Fruit fly (Drosophila melanogaster): ENCODE measurements around the gene Ipk2.

The Ipk2 gene

dm6 chr2L:559770-560567, 14.1 kb downstream of the Ipk2 start, which contains the start of gene rempA (continued):
- TF ChIP-seq Hr78 (GFP tag; optimal IDR thresholded peaks at IDR 0.05): peak in 1 of 2 experiments; percentile 83
- no peak for TF ChIP-seq zfh2 (GFP tag; optimal IDR thresholded peaks at IDR 0.05)
- peak; percentile 49 for TF ChIP-seq ato (GFP tag; IDR thresholded peaks at IDR 0.05; ENCODE audit: partially characterized antibody)
- TF ChIP-seq amos (GFP tag; IDR thresholded peaks at IDR 0.05; ENCODE audit: partially characterized antibody): peak; percentile 69
- peak; percentile 82 for TF ChIP-seq CG13287 (GFP tag; IDR thresholded peaks at IDR 0.05; ENCODE audit: partially characterized antibody)
- TF ChIP-seq CG4328 (GFP tag; optimal IDR thresholded peaks at IDR 0.05): no peak
- TF ChIP-seq Fer1 (GFP tag; optimal IDR thresholded peaks at IDR 0.05): no peak
- TF ChIP-seq CG9876 (GFP tag; optimal IDR thresholded peaks at IDR 0.05): no peak
- TF ChIP-seq vvl (GFP tag; IDR thresholded peaks at IDR 0.05): 0 out of 2 replicates have a peak, but pooled peaks have one; percentile 12
- peak; percentile 35 for TF ChIP-seq MESR4 (GFP tag; optimal IDR thresholded peaks at IDR 0.05)
- TF ChIP-seq lola (GFP tag; optimal IDR thresholded peaks at IDR 0.05): no peak
- TF ChIP-seq chinmo (GFP tag; IDR thresholded peaks at IDR 0.05; ENCODE audit: partially characterized antibody): 0 out of 4 replicates have a peak, but pooled peaks have one; percentile 36
- no peak for TF ChIP-seq croc (GFP tag; conservative IDR thresholded peaks at IDR 0.05)
- no peak for TF ChIP-seq schlank (tag; optimal IDR thresholded peaks at IDR 0.05)
- TF ChIP-seq Optix (GFP tag; IDR thresholded peaks at IDR 0.05): no peak
- peak; percentile 30 for TF ChIP-seq Sin3A (optimal IDR thresholded peaks at IDR 0.05)
- no peak for TF ChIP-seq lab (GFP tag; optimal IDR thresholded peaks at IDR 0.05)
- no peak for TF ChIP-seq CG13296 (GFP tag; optimal IDR thresholded peaks at IDR 0.05)
- TF ChIP-seq tna (GFP tag; IDR thresholded peaks at IDR 0.05; ENCODE audit: partially characterized antibody): peak; percentile 28; the same call in 1 of the 2 replicates
- TF ChIP-seq kah (GFP tag; optimal IDR thresholded peaks at IDR 0.05): no peak
- peak; percentile 41 for TF ChIP-seq pzg (GFP tag; optimal IDR thresholded peaks at IDR 0.05)
- TF ChIP-seq Doc3 (GFP tag; IDR thresholded peaks at IDR 0.05; ENCODE audit: partially characterized antibody): peak; percentile 60
- peak; percentile 45; the same call in 1 of the 2 replicates for TF ChIP-seq inv (GFP tag; IDR thresholded peaks at IDR 0.05; ENCODE audit: partially characterized antibody)
- peak; percentile 53; the same call in 1 of the 3 replicates for TF ChIP-seq CG7963 (GFP tag; IDR thresholded peaks at IDR 0.05; ENCODE audit: partially characterized antibody)
- no peak for TF ChIP-seq Oli (tag; optimal IDR thresholded peaks at IDR 0.05)
- TF ChIP-seq hbn (GFP tag; IDR thresholded peaks at IDR 0.05; ENCODE audit: partially characterized antibody): peak; percentile 47
- peak; percentile 35; the same call in 1 of the 2 replicates for TF ChIP-seq CG42726 (GFP tag; IDR thresholded peaks at IDR 0.05; ENCODE audit: partially characterized antibody)
- TF ChIP-seq her (GFP tag; optimal IDR thresholded peaks at IDR 0.05): no peak
- TF ChIP-seq CG11456 (GFP tag; IDR thresholded peaks at IDR 0.05): no peak
- TF ChIP-seq BEAF-32 (GFP tag; optimal IDR thresholded peaks at IDR 0.05): peak; percentile 74
- TF ChIP-seq CG6791 (GFP tag; IDR thresholded peaks at IDR 0.05; ENCODE audit: partially characterized antibody): peak; percentile 68; the same call in 2 of the 3 replicates
- no peak for TF ChIP-seq sc (optimal IDR thresholded peaks at IDR 0.05)
- no peak for TF ChIP-seq sc (GFP tag; optimal IDR thresholded peaks at IDR 0.05)
- TF ChIP-seq mld (GFP tag; IDR thresholded peaks at IDR 0.05; ENCODE audit: partially characterized antibody): no peak
- TF ChIP-seq hkb (optimal IDR thresholded peaks at IDR 0.05): no peak
- TF ChIP-seq hkb (GFP tag; IDR thresholded peaks at IDR 0.05): 0 out of 2 replicates have a peak, but pooled peaks have one; percentile 9
- TF ChIP-seq sna (GFP tag; IDR thresholded peaks at IDR 0.05; ENCODE audit: partially characterized antibody): peak; percentile 64
- TF ChIP-seq CG3163 (GFP tag; optimal IDR thresholded peaks at IDR 0.05): no peak
- peak; percentile 74 for TF ChIP-seq Dll (GFP tag; IDR thresholded peaks at IDR 0.05; ENCODE audit: partially characterized antibody)
- TF ChIP-seq zen2 (GFP tag; IDR thresholded peaks at IDR 0.05; ENCODE audit: partially characterized antibody): peak; percentile 32; the same call in 1 of the 3 replicates
- TF ChIP-seq Kr (GFP tag; optimal IDR thresholded peaks at IDR 0.05): no peak
- peak; percentile 69; the same call in 2 of the 3 replicates for TF ChIP-seq Opbp (GFP tag; IDR thresholded peaks at IDR 0.05; ENCODE audit: partially characterized antibody)
- TF ChIP-seq Fer2 (tag; optimal IDR thresholded peaks at IDR 0.05): no peak
- peak; percentile 58; the same call in 2 of the 3 replicates for TF ChIP-seq knrl (GFP tag; IDR thresholded peaks at IDR 0.05; ENCODE audit: partially characterized antibody)
- peak; percentile 74 for TF ChIP-seq unc-4 (GFP tag; IDR thresholded peaks at IDR 0.05; ENCODE audit: partially characterized antibody)

Data from whole organism, embryonic.